Worm (Caenorhabditis elegans): ENCODE data around the gene Y46G5A.36.

Y46G5A.36 gene

DNA sequence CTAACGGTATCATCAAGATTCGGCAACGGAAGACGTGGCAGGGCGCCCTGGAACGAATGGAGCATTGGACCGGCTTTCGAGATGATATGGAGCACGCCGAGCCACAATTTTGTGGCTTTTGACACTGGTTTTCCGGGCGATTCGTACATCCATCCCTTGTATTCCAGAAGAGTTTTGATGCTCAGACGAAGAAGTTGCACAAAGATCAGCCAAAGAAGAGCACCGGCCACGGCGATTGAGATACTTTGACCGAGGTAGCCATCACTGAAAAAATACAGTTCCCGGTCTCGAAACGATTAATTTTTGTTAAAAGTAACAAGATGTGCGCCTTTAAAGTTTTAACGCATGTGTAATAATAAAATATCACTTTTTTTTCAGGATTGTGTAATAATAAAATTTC lies 28.3 kb upstream of the Y46G5A.36 start (continued):
- TF ChIP-seq madf-3 (GFP tag; IDR thresholded peaks at IDR 0.05) (no peak), hlh-26 (GFP tag; conservative IDR thresholded peaks at IDR 0.05) (no peak), B0035.1 (tag; optimal IDR thresholded peaks at IDR 0.05) (no peak), F39B2.1 (GFP tag; IDR thresholded peaks at IDR 0.05) (no peak), attf-5 (GFP tag; optimal IDR thresholded peaks at IDR 0.05) (no peak), repo-1 (tag; optimal IDR thresholded peaks at IDR 0.05) (peak; percentile 13), hlh-12 (tag; optimal IDR thresholded peaks at IDR 0.05) (no peak), F22D6.2 (tag; optimal IDR thresholded peaks at IDR 0.05) (no peak), aptf-3 (GFP tag; IDR thresholded peaks at IDR 0.05) (no peak), Y53G8AR.9 (GFP tag; conservative IDR thresholded peaks at IDR 0.05) (peak; percentile 28; the same call in 1 of the 2 replicates), pbrm-1 (GFP tag; IDR thresholded peaks at IDR 0.05) (no peak), chd-7 (tag; optimal IDR thresholded peaks at IDR 0.05) (peak; percentile 19), Y67H2A.10 (GFP tag; conservative IDR thresholded peaks at IDR 0.05) (no peak), zfh-2 (GFP tag; conservative IDR thresholded peaks at IDR 0.05) (no peak), D2030.7 (GFP tag; IDR thresholded peaks at IDR 0.05) (no peak), ama-1 (optimal IDR thresholded peaks at IDR 0.05) (no peak), ama-1 (GFP tag; optimal IDR thresholded peaks at IDR 0.05) (no peak), dpl-1 (GFP tag; optimal IDR thresholded peaks at IDR 0.05) (no peak), akir-1 (GFP tag; optimal IDR thresholded peaks at IDR 0.05) (no peak), cebp-1 (GFP tag; IDR thresholded peaks at IDR 0.05) (no peak), cebp-1 (tag; optimal IDR thresholded peaks at IDR 0.05) (peak; percentile 39), B0336.3 (GFP tag; IDR thresholded peaks at IDR 0.05) (peak; percentile 63), tbp1 (GFP tag; optimal IDR thresholded peaks at IDR 0.05) (no peak), ztf-22 (GFP tag; optimal IDR thresholded peaks at IDR 0.05) (no peak), sea-2 (GFP tag; IDR thresholded peaks at IDR 0.05) (no peak), nhr-80 (tag; optimal IDR thresholded peaks at IDR 0.05) (no peak), ztf-18 (tag; optimal IDR thresholded peaks at IDR 0.05) (no peak), lsy-27 (tag; optimal IDR thresholded peaks at IDR 0.05; ENCODE audit: borderline replicate concordance, insufficient read depth) (no peak), F23B12.7 (tag; optimal IDR thresholded peaks at IDR 0.05; ENCODE audit: insufficient read depth) (no peak), lsl-1 (GFP tag; optimal IDR thresholded peaks at IDR 0.05) (no peak), F33H1.4 (GFP tag; IDR thresholded peaks at IDR 0.05) (no peak), tlf-1 (GFP tag; optimal IDR thresholded peaks at IDR 0.05) (no peak), ZK185.1 (tag; optimal IDR thresholded peaks at IDR 0.05; ENCODE audit: poor library complexity, severe bottlenecking) (no peak), lir-1 (GFP tag; conservative IDR thresholded peaks at IDR 0.05) (no peak), sdz-38 (tag; optimal IDR thresholded peaks at IDR 0.05) (no peak), dpff-1 (tag; optimal IDR thresholded peaks at IDR 0.05) (no peak), him-1 (tag; optimal IDR thresholded peaks at IDR 0.05) (no peak), aptf-2 (GFP tag; conservative IDR thresholded peaks at IDR 0.05) (no peak), zim-3 (tag; optimal IDR thresholded peaks at IDR 0.05) (no peak), T26A5.8 (tag; optimal IDR thresholded peaks at IDR 0.05) (no peak), ceh-58 (GFP tag; IDR thresholded peaks at IDR 0.05) (no peak), snpc-1.1 (tag; optimal IDR thresholded peaks at IDR 0.05; ENCODE audit: insufficient read depth) (no peak), T07F8.4 (tag; optimal IDR thresholded peaks at IDR 0.05) (no peak), somi-1 (GFP tag; optimal IDR thresholded peaks at IDR 0.05) (no peak), egl-18 (GFP tag; IDR thresholded peaks at IDR 0.05) (no peak), dox-1 (GFP tag; IDR thresholded peaks at IDR 0.05) (no peak), nfyb-1 (GFP tag; IDR thresholded peaks at IDR 0.05) (peak; percentile 57; the same call in 1 of the 2 replicates), nhr-90 (tag; optimal IDR thresholded peaks at IDR 0.05) (no peak), nfya-1 (tag; optimal IDR thresholded peaks at IDR 0.05; ENCODE audit: borderline replicate concordance, insufficient read depth) (no peak), unc-62 (GFP tag; optimal IDR thresholded peaks at IDR 0.05) (no peak)

Data from whole organism, young adult.